Worm (Caenorhabditis elegans) whole organism, L4 larva: ENCODE data around the gene T28A8.4.

ENCODE experiments used
- F26F4.8 ChIP-seq: fragments of 200-800 bp; sonication (Bioruptor generic); conservative IDR thresholded peaks from 2 replicates; pipeline ENCODE4 v1.3.6; 2022; ENCODE audit warnings: missing genetic modification characterization, missing compliant biosample characterization
- F37D6.2 ChIP-seq: sonication (generic microtip); optimal IDR thresholded peaks from 2 replicates; lab custom pipeline; 2016; ENCODE audit warnings: mild to moderate bottlenecking, missing genetic modification characterization, missing compliant biosample characterization
- F49E8.2 ChIP-seq: sonication (generic microtip); optimal IDR thresholded peaks from 2 replicates; lab custom pipeline; 2016; ENCODE audit warnings: missing compliant biosample characterization, mild to moderate bottlenecking, missing genetic modification characterization, borderline replicate concordance
- R02D3.7 ChIP-seq: fragments of 150-350 bp; sonication (generic microtip); optimal IDR thresholded peaks from 3 replicates; lab custom pipeline; 2014; ENCODE audit warnings: missing biosample characterization, missing genetic modification characterization
- T20F7.1 ChIP-seq: fragments of 200-800 bp; sonication (Bioruptor generic); optimal IDR thresholded peaks from 2 replicates; lab custom pipeline; 2018; ENCODE audit warnings: mild to moderate bottlenecking, missing genetic modification characterization, missing compliant biosample characterization
- T26A8.4 ChIP-seq: fragments of 200-800 bp; sonication (Bioruptor generic); IDR thresholded peaks from 2 replicates; pipeline ENCODE4 v1.3.6; 2022; ENCODE audit warnings: missing genetic modification characterization, missing compliant biosample characterization
- Y48G9A.11 ChIP-seq: fragments of 200-800 bp; sonication (Bioruptor generic); IDR thresholded peaks from 2 replicates; pipeline ENCODE4 v1.3.6; 2022; ENCODE audit warnings: missing genetic modification reagents, missing genetic modification characterization, missing compliant biosample characterization
- Y5F2A.4 ChIP-seq: fragments of 200-800 bp; sonication (Bioruptor generic); optimal IDR thresholded peaks from 2 replicates; lab custom pipeline; 2018; ENCODE audit warnings: mild to moderate bottlenecking, missing genetic modification characterization, missing compliant biosample characterization
- Y75B8A.6 ChIP-seq: fragments of 200-800 bp; sonication (Bioruptor generic); IDR thresholded peaks from 2 replicates; pipeline ENCODE4 v1.3.6; 2022; ENCODE audit warnings: missing genetic modification reagents, missing genetic modification characterization, missing compliant biosample characterization
- ZK337.2 ChIP-seq: fragments of 200-800 bp; sonication (Bioruptor generic); IDR thresholded peaks from 2 replicates; pipeline ENCODE4 v1.3.6; 2022; ENCODE audit warnings: missing genetic modification reagents, missing genetic modification characterization, missing compliant biosample characterization
- aha-1 ChIP-seq: fragments of 150-350 bp; peaks from one replicate; lab custom pipeline; 2014; ENCODE audit warnings: missing biosample characterization, missing genetic modification characterization
- aly-2 ChIP-seq: sonication (generic microtip); optimal IDR thresholded peaks from 2 replicates; lab custom pipeline; 2018; ENCODE audit warnings: missing biosample characterization, missing genetic modification characterization
- ceh-28 ChIP-seq: fragments of 150-350 bp; optimal IDR thresholded peaks from 2 replicates; lab custom pipeline; 2014; ENCODE audit warnings: missing biosample characterization, missing genetic modification reagents, missing genetic modification characterization
- ceh-32 ChIP-seq: sonication (generic microtip); optimal IDR thresholded peaks from 2 replicates; lab custom pipeline; 2016; ENCODE audit warnings: mild to moderate bottlenecking, missing genetic modification characterization, missing compliant biosample characterization; ENCODE audit not compliant: poor library complexity
- ceh-62 ChIP-seq: sonication (generic microtip); optimal IDR thresholded peaks from 2 replicates; lab custom pipeline; 2017; ENCODE audit warnings: missing biosample characterization, missing genetic modification characterization
- ces-1 ChIP-seq: fragments of 150-350 bp; sonication (generic microtip); optimal IDR thresholded peaks from 4 replicates; lab custom pipeline; 2014; ENCODE audit warnings: missing biosample characterization, missing genetic modification reagents, missing genetic modification characterization
- cey-2 ChIP-seq: sonication (generic microtip); optimal IDR thresholded peaks from 3 replicates; lab custom pipeline; 2017; ENCODE audit warnings: missing genetic modification characterization, mild to moderate bottlenecking, missing compliant biosample characterization, antibody characterized with exemption, borderline replicate concordance; ENCODE audit not compliant: insufficient read depth
- ctbp-1 ChIP-seq: fragments of 200-800 bp; sonication (Bioruptor generic); IDR thresholded peaks from 2 replicates; pipeline ENCODE4 v1.3.6; 2022; ENCODE audit warnings: missing genetic modification reagents, missing genetic modification characterization, missing compliant biosample characterization
- daf-12 ChIP-seq: fragments of 150-350 bp; optimal IDR thresholded peaks from 2 replicates; lab custom pipeline; 2014; ENCODE audit warnings: missing biosample characterization, missing genetic modification reagents, missing genetic modification characterization
- daf-8 ChIP-seq: fragments of 200-800 bp; sonication (Bioruptor generic); IDR thresholded peaks from 2 replicates; pipeline ENCODE4 v1.3.6; 2022; ENCODE audit warnings: missing genetic modification characterization, missing compliant biosample characterization
- dmd-8 ChIP-seq: fragments of 200-800 bp; sonication (Bioruptor generic); IDR thresholded peaks from 2 replicates; pipeline ENCODE4 v1.3.6; 2022; ENCODE audit warnings: missing genetic modification characterization, missing compliant biosample characterization
- dmd-9 ChIP-seq: fragments of 200-800 bp; sonication (Bioruptor generic); IDR thresholded peaks from 2 replicates; pipeline ENCODE4 v1.3.6; 2022; ENCODE audit warnings: missing genetic modification reagents, missing genetic modification characterization, missing compliant biosample characterization
- gei-8 ChIP-seq: fragments of 200-800 bp; sonication (Bioruptor generic); optimal IDR thresholded peaks from 2 replicates; lab custom pipeline; 2018; ENCODE audit warnings: mild to moderate bottlenecking, missing genetic modification characterization, missing compliant biosample characterization
- hlh-30 ChIP-seq: sonication (generic microtip); optimal IDR thresholded peaks from 2 replicates; lab custom pipeline; 2017; ENCODE audit warnings: antibody characterized with exemption, mild to moderate bottlenecking, missing genetic modification characterization, missing compliant biosample characterization; ENCODE audit not compliant: insufficient read depth
- hmg-1.1 ChIP-seq: fragments of 200-800 bp; sonication (Bioruptor generic); IDR thresholded peaks from 2 replicates; pipeline ENCODE4 v1.3.6; 2022; ENCODE audit warnings: missing genetic modification reagents, missing genetic modification characterization, missing compliant biosample characterization
- lim-7 ChIP-seq: fragments of 200-800 bp; sonication (Bioruptor generic); IDR thresholded peaks from 2 replicates; pipeline ENCODE4 v1.3.6; 2022; ENCODE audit warnings: missing genetic modification characterization, missing compliant biosample characterization
- lin-1 ChIP-seq: fragments of 200-800 bp; sonication (Bioruptor generic); IDR thresholded peaks from 2 replicates; pipeline ENCODE4 v1.3.6; 2022; ENCODE audit warnings: missing genetic modification reagents, missing genetic modification characterization, missing compliant biosample characterization
- lin-13 ChIP-seq: fragments of 150-350 bp; optimal IDR thresholded peaks from 2 replicates; lab custom pipeline; 2014; ENCODE audit warnings: missing biosample characterization, missing genetic modification reagents, missing genetic modification characterization
- lin-29 ChIP-seq: fragments of 200-800 bp; sonication (Bioruptor generic); IDR thresholded peaks from 2 replicates; pipeline ENCODE4 v1.3.6; 2022; ENCODE audit warnings: missing genetic modification reagents, missing genetic modification characterization, missing compliant biosample characterization
- lin-38 ChIP-seq: fragments of 200-800 bp; sonication (Bioruptor generic); IDR thresholded peaks from 2 replicates; pipeline ENCODE4 v1.3.6; 2022; ENCODE audit warnings: missing genetic modification reagents, missing genetic modification characterization, missing compliant biosample characterization
- lin-39 ChIP-seq: fragments of 150-350 bp; optimal IDR thresholded peaks from 2 replicates; lab custom pipeline; 2014; ENCODE audit warnings: missing biosample characterization, missing genetic modification reagents, missing genetic modification characterization
- lsy-2 ChIP-seq, 2 experiments: fragments of 150-350 bp in 1 of 2; sonication (generic microtip) in 1 of 2; optimal IDR thresholded peaks; 2 replicates each; lab custom pipeline; 2014 to 2017; ENCODE audit warnings: missing biosample characterization in 2 of 2, missing genetic modification characterization in 2 of 2
- madf-5 ChIP-seq, 2 experiments: fragments of 200-800 bp; sonication (Bioruptor generic); IDR thresholded peaks; 2 replicates each; pipeline ENCODE4 v1.3.6; 2022; ENCODE audit warnings: missing compliant biosample characterization in 2 of 2, missing genetic modification characterization in 2 of 2
- madf-9 ChIP-seq: fragments of 200-800 bp; sonication (Bioruptor generic); conservative IDR thresholded peaks from 2 replicates; pipeline ENCODE4 v1.3.6; 2022; ENCODE audit warnings: missing genetic modification reagents, missing genetic modification characterization, missing compliant biosample characterization
- mxl-2 ChIP-seq: fragments of 200-800 bp; sonication (Bioruptor generic); conservative IDR thresholded peaks from 2 replicates; pipeline ENCODE4 v1.3.6; 2022; ENCODE audit warnings: missing genetic modification reagents, missing genetic modification characterization, missing compliant biosample characterization
- mxl-3 ChIP-seq: fragments of 200-800 bp; sonication (Bioruptor generic); optimal IDR thresholded peaks from 2 replicates; lab custom pipeline; 2018; ENCODE audit warnings: mild to moderate bottlenecking, missing genetic modification characterization, missing compliant biosample characterization
- nhr-10 ChIP-seq: fragments of 150-350 bp; optimal IDR thresholded peaks from 2 replicates; lab custom pipeline; 2014; ENCODE audit warnings: missing biosample characterization, missing genetic modification characterization
- nhr-102 ChIP-seq: sonication (generic microtip); optimal IDR thresholded peaks from 2 replicates; lab custom pipeline; 2016; ENCODE audit warnings: mild to moderate bottlenecking, missing genetic modification characterization, moderate library complexity, missing compliant biosample characterization
- nhr-11 ChIP-seq: fragments of 150-350 bp; optimal IDR thresholded peaks from 2 replicates; lab custom pipeline; 2014; ENCODE audit warnings: missing biosample characterization, missing genetic modification characterization
- nhr-111 ChIP-seq: fragments of 200-800 bp; sonication (Bioruptor generic); optimal IDR thresholded peaks from 2 replicates; lab custom pipeline; 2018; ENCODE audit warnings: mild to moderate bottlenecking, missing genetic modification characterization, missing compliant biosample characterization
- nhr-237 ChIP-seq: sonication (generic microtip); optimal IDR thresholded peaks from 2 replicates; lab custom pipeline; 2017; ENCODE audit warnings: missing biosample characterization, missing genetic modification characterization
- nhr-48 ChIP-seq: sonication (generic microtip); optimal IDR thresholded peaks from 2 replicates; lab custom pipeline; 2016; ENCODE audit warnings: mild to moderate bottlenecking, missing genetic modification characterization, missing compliant biosample characterization
- nhr-76 ChIP-seq: fragments of 150-350 bp; optimal IDR thresholded peaks from 2 replicates; lab custom pipeline; 2014; ENCODE audit warnings: missing biosample characterization, missing genetic modification characterization
- nhr-77 ChIP-seq: fragments of 150-350 bp; optimal IDR thresholded peaks from 2 replicates; lab custom pipeline; 2014; ENCODE audit warnings: missing biosample characterization, missing genetic modification characterization
- pha-4 ChIP-seq, 2 experiments: fragments of 150-350 bp in 1 of 2; fragments of 200-800 bp in 1 of 2; sonication (Bioruptor generic) in 1 of 2; IDR thresholded peaks in 1 of 2; optimal IDR thresholded peaks in 1 of 2; 2 replicates each; pipeline versions ENCODE4 v1.3.6 to Lab custom; 2014 to 2022; ENCODE audit warnings: missing genetic modification characterization in 2 of 2, missing genetic modification reagents in 2 of 2, missing biosample characterization in 1 of 2, missing compliant biosample characterization in 1 of 2
- rbr-2 ChIP-seq: sonication (generic microtip); optimal IDR thresholded peaks from 2 replicates; lab custom pipeline; 2016; ENCODE audit warnings: missing genotype, missing genetic modification characterization, missing compliant biosample characterization
- saeg-2 ChIP-seq: fragments of 200-800 bp; sonication (Bioruptor generic); IDR thresholded peaks from 2 replicates; pipeline ENCODE4 v1.3.6; 2022; ENCODE audit warnings: missing genetic modification reagents, missing genetic modification characterization, missing compliant biosample characterization
- set-16 ChIP-seq: fragments of 200-800 bp; sonication (Bioruptor generic); IDR thresholded peaks from 2 replicates; pipeline ENCODE4 v1.3.6; 2022; ENCODE audit warnings: missing genetic modification reagents, missing genetic modification characterization, missing compliant biosample characterization
- tag-97 ChIP-seq: fragments of 200-800 bp; sonication (Bioruptor generic); IDR thresholded peaks from 2 replicates; pipeline ENCODE4 v1.3.6; 2022; ENCODE audit warnings: missing genetic modification characterization, missing compliant biosample characterization
- vab-7 ChIP-seq: fragments of 200-800 bp; sonication (Bioruptor generic); IDR thresholded peaks from 2 replicates; pipeline ENCODE4 v1.3.6; 2022; ENCODE audit warnings: missing genetic modification reagents, missing genetic modification characterization, missing compliant biosample characterization
- zag-1 ChIP-seq: fragments of 150-350 bp; optimal IDR thresholded peaks from 2 replicates; lab custom pipeline; 2014; ENCODE audit warnings: missing biosample characterization, missing genetic modification characterization
- zip-2 ChIP-seq: fragments of 150-350 bp; optimal IDR thresholded peaks from 2 replicates; lab custom pipeline; 2014; ENCODE audit warnings: missing biosample characterization, missing genetic modification characterization

T28A8.4 gene

DNA sequence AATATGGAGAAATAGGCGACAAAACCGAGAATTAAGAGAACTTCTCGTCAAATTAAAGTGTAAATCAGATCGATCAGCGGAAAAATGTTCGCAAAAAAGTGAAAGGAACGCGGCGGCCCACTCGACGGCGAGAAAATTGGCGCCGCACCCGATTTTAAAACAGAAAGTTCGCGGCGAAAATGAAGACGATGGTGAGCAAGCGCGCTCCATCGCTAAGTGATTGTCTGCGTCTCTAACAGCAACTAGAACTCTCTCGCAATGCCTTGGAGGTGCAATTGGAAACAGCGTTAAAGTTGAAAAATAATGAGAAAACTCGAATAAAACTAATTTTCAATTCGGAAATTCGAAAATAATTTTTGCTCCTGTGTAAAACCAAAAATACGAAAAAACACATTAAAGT lies 26.5 kb downstream of the T28A8.4 start (continued):
- TF ChIP-seq nhr-10 (tag; lab: Kevin White, UChicago): no peak
- peak; percentile 18 for TF ChIP-seq mxl-3 (GFP tag; lab: Kevin White, UChicago)
- TF ChIP-seq dmd-8 (GFP tag; lab: Robert Waterston, UW): no peak
- no peak for TF ChIP-seq ces-1 (GFP tag; lab: Kevin White, UChicago)
- no peak for TF ChIP-seq dmd-9 (GFP tag; lab: Robert Waterston, UW)
- no peak for TF ChIP-seq pha-4 (GFP tag; IDR thresholded peaks at IDR 0.05; lab: Robert Waterston, UW)
- TF ChIP-seq pha-4 (tag; optimal IDR thresholded peaks at IDR 0.05; lab: Kevin White, UChicago): no peak
- TF ChIP-seq F49E8.2 (tag; lab: Kevin White, UChicago): peak; percentile 10
- TF ChIP-seq F26F4.8: no peak
- TF ChIP-seq aly-2 (tag; lab: Kevin White, UChicago): no peak
- TF ChIP-seq vab-7 (GFP tag; lab: Robert Waterston, UW): no peak; the same call in 1 of the 2 replicates
- peak; percentile 85 for TF ChIP-seq hmg-1.1 (GFP tag; lab: Robert Waterston, UW)
- TF ChIP-seq tag-97: no peak
- no peak for TF ChIP-seq ceh-28
- TF ChIP-seq F37D6.2 (tag; lab: Kevin White, UChicago): no peak
- TF ChIP-seq Y48G9A.11 (GFP tag; lab: Robert Waterston, UW): no peak; the same call in 1 of the 2 replicates
- TF ChIP-seq mxl-2 (GFP tag; lab: Robert Waterston, UW): no peak
- no peak for TF ChIP-seq madf-5 (GFP tag; IDR thresholded peaks at IDR 0.05; lab: Robert Waterston, UW)
- TF ChIP-seq ceh-62 (tag; lab: Kevin White, UChicago): no peak
- TF ChIP-seq cey-2: no peak
- no peak for TF ChIP-seq T26A8.4 (GFP tag; lab: Robert Waterston, UW)
- peak; percentile 95 for TF ChIP-seq lin-38 (GFP tag; lab: Robert Waterston, UW)
- TF ChIP-seq nhr-48 (tag; lab: Kevin White, UChicago): no peak
- no peak for TF ChIP-seq nhr-76 (tag; lab: Kevin White, UChicago)
- no peak for TF ChIP-seq daf-8 (GFP tag; lab: Robert Waterston, UW)
- no peak for TF ChIP-seq lim-7 (GFP tag; lab: Robert Waterston, UW)
- no peak for TF ChIP-seq ceh-32 (tag; lab: Kevin White, UChicago)
- no peak for TF ChIP-seq Y75B8A.6 (GFP tag; lab: Robert Waterston, UW)
- TF ChIP-seq gei-8 (GFP tag; lab: Kevin White, UChicago): no peak
- peak; percentile 20; the same call in 1 of the 2 replicates for TF ChIP-seq set-16 (GFP tag; lab: Robert Waterston, UW)
- no peak for TF ChIP-seq nhr-111
- no peak for TF ChIP-seq ctbp-1 (GFP tag; lab: Robert Waterston, UW)
- no peak for TF ChIP-seq lin-39 (tag; lab: Kevin White, UChicago)
- peak; percentile 48 for TF ChIP-seq hlh-30 (tag; lab: Kevin White, UChicago)
- peak; percentile 53 for TF ChIP-seq lin-13 (GFP tag; lab: Kevin White, UChicago)
- no peak for TF ChIP-seq Y5F2A.4 (GFP tag; lab: Kevin White, UChicago)
- no peak for TF ChIP-seq nhr-237
- TF ChIP-seq rbr-2 (tag; lab: Kevin White, UChicago): peak; percentile 49
- TF ChIP-seq nhr-11 (tag; lab: Kevin White, UChicago): peak; percentile 43
- no peak for TF ChIP-seq zag-1 (tag; lab: Kevin White, UChicago)
- TF ChIP-seq saeg-2 (GFP tag; lab: Robert Waterston, UW): no peak
- TF ChIP-seq nhr-77 (tag; lab: Kevin White, UChicago): no peak
- TF ChIP-seq nhr-102 (tag; lab: Kevin White, UChicago): no peak
- no peak for TF ChIP-seq lin-29
- no peak for TF ChIP-seq aha-1 (tag; lab: Kevin White, UChicago)
- TF ChIP-seq lin-1: no peak
- no peak for TF ChIP-seq zip-2 (tag; lab: Kevin White, UChicago)
- TF ChIP-seq lsy-2 (tag; optimal IDR thresholded peaks at IDR 0.05; lab: Kevin White, UChicago): peak in 1 of 2 experiments; percentile 59
- no peak for TF ChIP-seq R02D3.7 (tag; lab: Kevin White, UChicago)
- TF ChIP-seq madf-9 (GFP tag; lab: Robert Waterston, UW): no peak
- TF ChIP-seq ZK337.2 (GFP tag; lab: Robert Waterston, UW): no peak
- no peak for TF ChIP-seq daf-12 (tag; lab: Kevin White, UChicago)
- no peak for TF ChIP-seq T20F7.1 (GFP tag; lab: Kevin White, UChicago)
